Fruit fly (Drosophila melanogaster): ENCODE measurements around the gene Cyt-c-d.

DNA sequence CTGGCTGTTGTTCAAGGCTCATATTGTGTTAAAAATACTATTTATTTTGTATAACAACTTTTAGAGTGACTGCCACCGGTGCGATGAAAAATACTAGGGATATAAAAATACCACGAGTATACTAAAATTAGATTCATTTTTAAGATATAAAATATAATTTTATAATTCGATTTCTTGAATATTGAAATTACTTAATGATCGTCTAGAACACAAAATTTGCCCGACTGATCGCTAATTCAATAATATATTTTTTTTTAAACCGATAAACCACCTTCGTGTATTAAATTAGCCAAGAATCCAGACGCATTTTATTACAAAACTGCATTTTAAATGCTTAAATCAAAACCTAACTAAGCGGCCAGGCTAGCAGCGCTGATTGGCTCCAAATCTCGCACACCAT lies 15.2 kb downstream of the Cyt-c-d start, which contains the start of gene CG17996:
- TF ChIP-seq CG33017 (tag; optimal IDR thresholded peaks at IDR 0.05) (no peak), CG12768 (GFP tag; optimal IDR thresholded peaks at IDR 0.05) (no peak), pad (GFP tag; optimal IDR thresholded peaks at IDR 0.05) (no peak), toe (GFP tag; optimal IDR thresholded peaks at IDR 0.05) (no peak), kay (GFP tag; ENCODE audit: borderline replicate concordance) (no peak), tj (GFP tag; optimal IDR thresholded peaks at IDR 0.05) (no peak), cic (GFP tag; optimal IDR thresholded peaks at IDR 0.05) (no peak), CG7045 (GFP tag; optimal IDR thresholded peaks at IDR 0.05) (no peak), CG7101 (tag; optimal IDR thresholded peaks at IDR 0.05) (no peak), Mnt (GFP tag; optimal IDR thresholded peaks at IDR 0.05) (no peak), CG14711 (tag; optimal IDR thresholded peaks at IDR 0.05) (no peak), Crg-1 (GFP tag; optimal IDR thresholded peaks at IDR 0.05) (no peak)

Data from whole organism, adult.